Fruit fly (Drosophila melanogaster) whole organism, pupa: ENCODE measurements around the gene sff.

Experiments
- CG14655 ChIP-seq: fragments of 200-800 bp; sonication (Bioruptor generic); optimal IDR thresholded peaks from 3 replicates; lab custom pipeline; 2017; ENCODE audit warnings: mild to moderate bottlenecking, missing biosample characterization, missing genetic modification reagents, missing genetic modification characterization
- CG32121 ChIP-seq: fragments of 200-800 bp; sonication (Bioruptor generic); IDR thresholded peaks from 2 replicates; pipeline ENCODE4 v1.3.6; 2022; ENCODE audit warnings: missing biosample characterization, missing genetic modification characterization
- CG34367 ChIP-seq: fragments of 200-800 bp; sonication (Bioruptor generic); optimal IDR thresholded peaks from 2 replicates; lab custom pipeline; 2018; ENCODE audit warnings: missing biosample characterization, mild to moderate bottlenecking, missing genetic modification characterization
- CG8159 ChIP-seq: fragments of 200-800 bp; sonication (Bioruptor generic); optimal IDR thresholded peaks from 3 replicates; lab custom pipeline; 2018; ENCODE audit warnings: missing biosample characterization, mild to moderate bottlenecking, missing genetic modification characterization, moderate library complexity
- CG9948 ChIP-seq: fragments of 200-800 bp; sonication (Bioruptor generic); optimal IDR thresholded peaks from 2 replicates; lab custom pipeline; 2018; ENCODE audit warnings: missing biosample characterization, mild to moderate bottlenecking, missing genetic modification characterization, moderate library complexity
- EcR ChIP-seq: fragments of 200-800 bp; sonication (Bioruptor generic); optimal IDR thresholded peaks from 3 replicates; lab custom pipeline; 2019; ENCODE audit warnings: missing biosample characterization, missing genetic modification characterization, mild to moderate bottlenecking, moderate library complexity, missing genetic modification reagents
- Ets98B ChIP-seq: fragments of 200-800 bp; sonication (Bioruptor generic); IDR thresholded peaks from 2 replicates; pipeline ENCODE4 v1.3.6; 2022; ENCODE audit warnings: missing biosample characterization, missing genetic modification characterization
- Pif1A ChIP-seq: fragments of 200-800 bp; sonication (Bioruptor generic); optimal IDR thresholded peaks from 3 replicates; lab custom pipeline; 2016; ENCODE audit warnings: missing biosample characterization, missing genetic modification characterization

- no peak for TF ChIP-seq CG9948 (tag; lab: Kevin White, UChicago)
- TF ChIP-seq Ets98B (GFP tag; lab: Robert Waterston, UW): no peak
- TF ChIP-seq CG14655 (GFP tag; lab: Kevin White, UChicago): no peak
- no peak for TF ChIP-seq CG8159 (tag; lab: Kevin White, UChicago)
- no peak for TF ChIP-seq EcR (GFP tag; lab: Kevin White, UChicago)
- no peak for TF ChIP-seq Pif1A (GFP tag; lab: Kevin White, UChicago)
- no peak for TF ChIP-seq CG34367 (tag; lab: Kevin White, UChicago)
- TF ChIP-seq CG32121: no peak
These were observed 25.7 kb downstream of the sff start, which contains the start of gene pHCl-1 for dm6 chr3L:15898952-15899351.
